Fruit fly (Drosophila melanogaster) whole organism, adult: ENCODE measurements around the gene Bace.

ENCODE experiments used
- CG11617 ChIP-seq: fragments of 200-800 bp; sonication (Bioruptor generic); optimal IDR thresholded peaks from 2 replicates; lab custom pipeline; 2017; ENCODE audit warnings: mild to moderate bottlenecking, missing biosample characterization, missing genetic modification reagents, missing genetic modification characterization
- CG12768 ChIP-seq: fragments of 200-800 bp; sonication (Bioruptor generic); optimal IDR thresholded peaks from 2 replicates; lab custom pipeline; 2017; ENCODE audit warnings: missing biosample characterization, missing genetic modification characterization, mild to moderate bottlenecking, moderate library complexity, missing genetic modification reagents
- CG14711 ChIP-seq: fragments of 200-800 bp; sonication (Bioruptor generic); optimal IDR thresholded peaks from 2 replicates; lab custom pipeline; 2018; ENCODE audit warnings: missing biosample characterization, mild to moderate bottlenecking, missing genetic modification characterization, moderate library complexity
- CG1620 ChIP-seq: fragments of 200-800 bp; sonication (Bioruptor generic); optimal IDR thresholded peaks from 2 replicates; lab custom pipeline; 2016; ENCODE audit warnings: missing biosample characterization, missing genetic modification characterization
- CG33017 ChIP-seq: fragments of 200-800 bp; sonication (Bioruptor generic); optimal IDR thresholded peaks from 2 replicates; lab custom pipeline; 2018; ENCODE audit warnings: missing biosample characterization, mild to moderate bottlenecking, missing genetic modification characterization, moderate library complexity
- CG5204 ChIP-seq: fragments of 200-800 bp; sonication (Bioruptor generic); optimal IDR thresholded peaks from 2 replicates; lab custom pipeline; 2016; ENCODE audit warnings: missing biosample characterization, missing genetic modification characterization
- CG7045 ChIP-seq: fragments of 200-800 bp; sonication (Bioruptor generic); optimal IDR thresholded peaks from 2 replicates; lab custom pipeline; 2017; ENCODE audit warnings: missing biosample characterization, mild to moderate bottlenecking, missing genetic modification characterization
- CG7101 ChIP-seq: fragments of 200-800 bp; sonication (Bioruptor generic); optimal IDR thresholded peaks from 2 replicates; lab custom pipeline; 2018; ENCODE audit warnings: missing biosample characterization, mild to moderate bottlenecking, missing genetic modification characterization, moderate library complexity
- Clk ChIP-seq: fragments of 200-800 bp; sonication (Bioruptor generic); optimal IDR thresholded peaks from 2 replicates; lab custom pipeline; 2017; ENCODE audit warnings: missing biosample characterization, missing genetic modification characterization
- Crg-1 ChIP-seq: fragments of 200-800 bp; sonication (Bioruptor generic); optimal IDR thresholded peaks from 2 replicates; lab custom pipeline; 2016; ENCODE audit warnings: missing biosample characterization, missing genetic modification characterization
- Hr96 ChIP-seq: fragments of 200-800 bp; sonication (Bioruptor generic); optimal IDR thresholded peaks from 2 replicates; lab custom pipeline; 2016; ENCODE audit warnings: missing biosample characterization, missing genetic modification characterization
- Mnt ChIP-seq: fragments of 200-800 bp; sonication (Bioruptor generic); optimal IDR thresholded peaks from 2 replicates; lab custom pipeline; 2016; ENCODE audit warnings: missing biosample characterization, mild to moderate bottlenecking, missing genetic modification characterization
- bab1 ChIP-seq: fragments of 200-800 bp; sonication (Bioruptor generic); optimal IDR thresholded peaks from 3 replicates; lab custom pipeline; 2019; ENCODE audit warnings: missing biosample characterization, mild to moderate bottlenecking, missing genetic modification characterization, moderate library complexity
- cic ChIP-seq: fragments of 200-800 bp; sonication (Bioruptor generic); optimal IDR thresholded peaks from 2 replicates; lab custom pipeline; 2017; ENCODE audit warnings: missing biosample characterization, mild to moderate bottlenecking, missing genetic modification characterization, moderate library complexity
- cnc ChIP-seq, 2 experiments: fragments of >200 bp; optimal IDR thresholded peaks; 2 replicates each; lab custom pipeline; 2017
- kay ChIP-seq: fragments of 200-800 bp; sonication (Bioruptor generic); peaks from one replicate; lab custom pipeline; 2016; ENCODE audit warnings: missing biosample characterization, missing genetic modification characterization, borderline replicate concordance
- ovo ChIP-seq: fragments of 200-800 bp; sonication (Bioruptor generic); optimal IDR thresholded peaks from 2 replicates; lab custom pipeline; 2016; ENCODE audit warnings: missing biosample characterization, missing genetic modification characterization
- pad ChIP-seq: fragments of 200-800 bp; sonication (Bioruptor generic); optimal IDR thresholded peaks from 3 replicates; lab custom pipeline; 2017; ENCODE audit warnings: missing biosample characterization, missing genetic modification characterization, mild to moderate bottlenecking, moderate library complexity, missing genetic modification reagents
- tj ChIP-seq: fragments of 200-800 bp; sonication (Bioruptor generic); optimal IDR thresholded peaks from 3 replicates; lab custom pipeline; 2017; ENCODE audit warnings: missing biosample characterization, mild to moderate bottlenecking, missing genetic modification characterization, moderate library complexity
- toe ChIP-seq: fragments of 200-800 bp; sonication (Bioruptor generic); optimal IDR thresholded peaks from 2 replicates; lab custom pipeline; 2016; ENCODE audit warnings: missing biosample characterization, missing genetic modification characterization

Bace gene

dm6 chr2L:8506729-8507128 lies 10.6 kb upstream of the Bace start, which contains the start of gene Dh31:
Gene Dh31 (minus strand): TSS chr2L:8506845.
- TF ChIP-seq Hr96 (GFP tag; lab: Kevin White, UChicago) (no peak), CG1620 (no peak), kay (GFP tag; lab: Kevin White, UChicago) (no peak), tj (GFP tag; lab: Kevin White, UChicago) (no peak), CG33017 (tag; lab: Kevin White, UChicago) (no peak), CG12768 (GFP tag; lab: Kevin White, UChicago) (no peak), CG11617 (GFP tag; lab: Kevin White, UChicago) (no peak), ovo (GFP tag; lab: Kevin White, UChicago) (no peak), bab1 (no peak), pad (GFP tag; lab: Kevin White, UChicago) (no peak), cic (GFP tag; lab: Kevin White, UChicago) (no peak), cnc (optimal IDR thresholded peaks at IDR 0.05; lab: Kevin White, UChicago) (no peak), CG7101 (tag; lab: Kevin White, UChicago) (no peak), CG5204 (GFP tag; lab: Kevin White, UChicago) (no peak), Clk (GFP tag; lab: Kevin White, UChicago) (no peak), Crg-1 (GFP tag; lab: Kevin White, UChicago) (no peak)

- TF ChIP-seq kay (GFP tag; lab: Kevin White, UChicago) (peak; percentile 82), cic (GFP tag; lab: Kevin White, UChicago) (no peak), Hr96 (GFP tag; lab: Kevin White, UChicago) (no peak), CG7101 (tag; lab: Kevin White, UChicago) (no peak)
These were observed 5.7 kb downstream of the Bace start, which contains the start of gene CG43400 for dm6 chr2L:8490439-8490838. Gene CG43400 (plus strand): TSS chr2L:8490739.

- TF ChIP-seq Hr96 (GFP tag; lab: Kevin White, UChicago) (no peak), kay (GFP tag; lab: Kevin White, UChicago) (no peak), CG14711 (peak; percentile 31), ovo (GFP tag; lab: Kevin White, UChicago) (peak; percentile 42), CG12768 (GFP tag; lab: Kevin White, UChicago) (no peak), CG7101 (tag; lab: Kevin White, UChicago) (peak; percentile 68), CG1620 (peak; percentile 67), cic (GFP tag; lab: Kevin White, UChicago) (no peak), tj (GFP tag; lab: Kevin White, UChicago) (no peak), Clk (GFP tag; lab: Kevin White, UChicago) (no peak), pad (GFP tag; lab: Kevin White, UChicago) (peak; percentile 48), CG33017 (tag; lab: Kevin White, UChicago) (no peak), Mnt (GFP tag; lab: Kevin White, UChicago) (peak; percentile 66), Crg-1 (GFP tag; lab: Kevin White, UChicago) (peak; percentile 56), CG7045 (GFP tag; lab: Kevin White, UChicago) (no peak), bab1 (peak; percentile 42), toe (peak; percentile 53), CG5204 (GFP tag; lab: Kevin White, UChicago) (peak; percentile 39), cnc (optimal IDR thresholded peaks at IDR 0.05; lab: Kevin White, UChicago) (no peak), CG11617 (GFP tag; lab: Kevin White, UChicago) (no peak)
These were observed 7.4 kb downstream of the Bace start, which contains the start of gene CG13088 for dm6 chr2L:8488735-8489134. Gene CG13088 (plus strand): TSS chr2L:8488981.

dm6 chr2L:8485562-8485961 lies 10.5 kb downstream of the Bace start:
- TF ChIP-seq CG1620 (no peak), cic (GFP tag; lab: Kevin White, UChicago) (peak; percentile 3), cnc (optimal IDR thresholded peaks at IDR 0.05; lab: Kevin White, UChicago) (no peak), Clk (GFP tag; lab: Kevin White, UChicago) (no peak), Hr96 (GFP tag; lab: Kevin White, UChicago) (no peak), kay (GFP tag; lab: Kevin White, UChicago) (peak; percentile 72), tj (GFP tag; lab: Kevin White, UChicago) (no peak), CG7101 (tag; lab: Kevin White, UChicago) (peak; percentile 28), CG12768 (GFP tag; lab: Kevin White, UChicago) (no peak), CG7045 (GFP tag; lab: Kevin White, UChicago) (no peak), ovo (GFP tag; lab: Kevin White, UChicago) (no peak), bab1 (peak; percentile 68)

- TF ChIP-seq bab1 (peak; percentile 32), toe (no peak), Mnt (GFP tag; lab: Kevin White, UChicago) (no peak)
These were observed 14.3 kb downstream of the Bace start, which contains the start of gene CG43796 for dm6 chr2L:8481623-8482424. Gene CG43796 (plus strand): TSS chr2L:8482374.

- TF ChIP-seq CG11617 (GFP tag; lab: Kevin White, UChicago) (no peak), kay (GFP tag; lab: Kevin White, UChicago) (peak; percentile 17), CG7101 (tag; lab: Kevin White, UChicago) (no peak), CG14711 (no peak)
These were observed 15.3 kb downstream of the Bace start for dm6 chr2L:8480825-8481224.
